Fruit fly (Drosophila melanogaster) whole organism, prepupa: ENCODE results near the gene Cda5.

Experiments used
- Blimp-1 ChIP-seq: fragments of 200-800 bp; sonication (Bioruptor generic); optimal IDR thresholded peaks from 3 replicates; lab custom pipeline; 2017; ENCODE audit warnings: missing biosample characterization, missing genetic modification characterization, mild to moderate bottlenecking, moderate library complexity, missing genetic modification reagents
- CG10631 ChIP-seq: fragments of 200-800 bp; sonication (Bioruptor generic); optimal IDR thresholded peaks from 2 replicates; lab custom pipeline; 2016; ENCODE audit warnings: missing biosample characterization, missing genetic modification characterization
- CG11294 ChIP-seq: fragments of 200-800 bp; sonication (Bioruptor generic); IDR thresholded peaks from 2 replicates; pipeline ENCODE4 v1.3.6; 2022; ENCODE audit warnings: missing biosample characterization, missing genetic modification characterization
- CG15336 ChIP-seq: fragments of 200-800 bp; sonication (Bioruptor generic); IDR thresholded peaks from 2 replicates; pipeline ENCODE4 v1.3.6; 2022; ENCODE audit warnings: missing biosample characterization, missing genetic modification characterization
- CG1621 ChIP-seq: fragments of 200-800 bp; sonication (Bioruptor generic); optimal IDR thresholded peaks from 3 replicates; lab custom pipeline; 2018; ENCODE audit warnings: missing biosample characterization, mild to moderate bottlenecking, missing genetic modification characterization
- CG16779 ChIP-seq: fragments of 200-800 bp; sonication (Bioruptor generic); optimal IDR thresholded peaks from 3 replicates; lab custom pipeline; 2017; ENCODE audit warnings: missing biosample characterization, mild to moderate bottlenecking, missing genetic modification characterization
- CG3032 ChIP-seq: fragments of 200-800 bp; optimal IDR thresholded peaks from 2 replicates; lab custom pipeline; 2019; ENCODE audit warnings: missing biosample characterization, mild to moderate bottlenecking, missing genetic modification characterization, moderate library complexity
- CG31627 ChIP-seq: fragments of 200-800 bp; sonication (Bioruptor generic); optimal IDR thresholded peaks from 3 replicates; lab custom pipeline; 2016; ENCODE audit warnings: missing biosample characterization, missing genetic modification characterization
- CG32006 ChIP-seq: fragments of 200-800 bp; sonication (Bioruptor generic); optimal IDR thresholded peaks from 3 replicates; lab custom pipeline; 2017; ENCODE audit warnings: missing biosample characterization, mild to moderate bottlenecking, missing genetic modification characterization
- CG34406 ChIP-seq: fragments of 200-800 bp; sonication (Bioruptor generic); optimal IDR thresholded peaks from 3 replicates; lab custom pipeline; 2016; ENCODE audit warnings: missing biosample characterization, missing genetic modification characterization
- CG4318 ChIP-seq: fragments of 200-800 bp; sonication (Bioruptor generic); optimal IDR thresholded peaks from 3 replicates; lab custom pipeline; 2017; ENCODE audit warnings: missing biosample characterization, mild to moderate bottlenecking, missing genetic modification characterization
- CG6163 ChIP-seq: fragments of 200-800 bp; sonication (Bioruptor generic); IDR thresholded peaks from 3 replicates; pipeline ENCODE4 v1.3.6; 2022; ENCODE audit warnings: missing biosample characterization, missing genetic modification characterization
- CG6276 ChIP-seq: fragments of 200-800 bp; sonication (Bioruptor generic); optimal IDR thresholded peaks from 2 replicates; lab custom pipeline; 2017; ENCODE audit warnings: missing biosample characterization, mild to moderate bottlenecking, missing genetic modification characterization
- CG6792 ChIP-seq: fragments of 200-800 bp; sonication (Bioruptor generic); optimal IDR thresholded peaks from 3 replicates; lab custom pipeline; 2016; ENCODE audit warnings: missing biosample characterization, missing genetic modification characterization
- CG6854 ChIP-seq: fragments of 200-800 bp; sonication (Bioruptor generic); optimal IDR thresholded peaks from 2 replicates; lab custom pipeline; 2017; ENCODE audit warnings: missing biosample characterization, mild to moderate bottlenecking, missing genetic modification characterization
- CG7368 ChIP-seq: fragments of 200-800 bp; sonication (Bioruptor generic); optimal IDR thresholded peaks from 3 replicates; lab custom pipeline; 2016; ENCODE audit warnings: missing biosample characterization, missing genetic modification characterization
- CG8119 ChIP-seq: fragments of 200-800 bp; sonication (Bioruptor generic); IDR thresholded peaks from 3 replicates; pipeline ENCODE4 v1.3.6; 2022; ENCODE audit warnings: missing biosample characterization, missing genetic modification characterization
- CG8319 ChIP-seq: fragments of 200-800 bp; sonication (Bioruptor generic); optimal IDR thresholded peaks from 3 replicates; lab custom pipeline; 2016; ENCODE audit warnings: missing biosample characterization, missing genetic modification characterization
- CG8632 ChIP-seq: fragments of 200-800 bp; sonication (Bioruptor generic); optimal IDR thresholded peaks from 3 replicates; lab custom pipeline; 2016; ENCODE audit warnings: missing biosample characterization, missing genetic modification characterization
- CG9139 ChIP-seq: fragments of 200-800 bp; sonication (Bioruptor generic); optimal IDR thresholded peaks from 3 replicates; lab custom pipeline; 2017; ENCODE audit warnings: missing biosample characterization, mild to moderate bottlenecking, missing genetic modification characterization
- Eip78C ChIP-seq: fragments of 200-800 bp; sonication (Bioruptor generic); peaks from one replicate; lab custom pipeline; 2016; ENCODE audit warnings: missing biosample characterization, missing genetic modification characterization
- Ets96B ChIP-seq: fragments of 200-800 bp; optimal IDR thresholded peaks from 2 replicates; lab custom pipeline; 2019; ENCODE audit warnings: missing biosample characterization, mild to moderate bottlenecking, missing genetic modification characterization, moderate library complexity
- Gug ChIP-seq: fragments of 200-800 bp; sonication (Bioruptor generic); IDR thresholded peaks from 2 replicates; pipeline ENCODE4 v1.3.6; 2022; ENCODE audit warnings: missing biosample characterization, missing genetic modification characterization
- Hr38 ChIP-seq: sonication (Bioruptor generic); optimal IDR thresholded peaks from 2 replicates; lab custom pipeline; 2016; ENCODE audit warnings: missing biosample characterization, missing genetic modification characterization
- Hr4 ChIP-seq: fragments of 200-800 bp; sonication (Bioruptor generic); optimal IDR thresholded peaks from 3 replicates; lab custom pipeline; 2016; ENCODE audit warnings: missing biosample characterization, missing genetic modification characterization
- Lpt ChIP-seq: fragments of 200-800 bp; sonication (Bioruptor generic); optimal IDR thresholded peaks from 3 replicates; lab custom pipeline; 2016; ENCODE audit warnings: missing biosample characterization, missing genetic modification characterization
- Met ChIP-seq: fragments of 200-800 bp; sonication (Bioruptor generic); optimal IDR thresholded peaks from 3 replicates; lab custom pipeline; 2016; ENCODE audit warnings: missing biosample characterization, missing genetic modification characterization
- Sox14 ChIP-seq: fragments of 200-800 bp; sonication (Bioruptor generic); optimal IDR thresholded peaks from 3 replicates; lab custom pipeline; 2016; ENCODE audit warnings: missing biosample characterization, missing genetic modification characterization
- achi ChIP-seq: fragments of 200-800 bp; sonication (Bioruptor generic); optimal IDR thresholded peaks from 3 replicates; lab custom pipeline; 2016; ENCODE audit warnings: missing biosample characterization, missing genetic modification characterization
- cyc ChIP-seq: fragments of 200-800 bp; sonication (Bioruptor generic); optimal IDR thresholded peaks from 3 replicates; lab custom pipeline; 2016; ENCODE audit warnings: missing biosample characterization, missing genetic modification characterization
- dac ChIP-seq: fragments of 200-800 bp; sonication (Bioruptor generic); optimal IDR thresholded peaks from 2 replicates; lab custom pipeline; 2017; ENCODE audit warnings: missing biosample characterization, mild to moderate bottlenecking, missing genetic modification characterization
- eg ChIP-seq: fragments of 200-800 bp; sonication (Bioruptor generic); IDR thresholded peaks from 3 replicates; pipeline ENCODE4 v1.3.6; 2022; ENCODE audit warnings: missing biosample characterization, missing genetic modification characterization
- esn ChIP-seq: fragments of 200-800 bp; sonication (Bioruptor generic); optimal IDR thresholded peaks from 2 replicates; lab custom pipeline; 2016; ENCODE audit warnings: missing biosample characterization, mild to moderate bottlenecking, missing genetic modification characterization, moderate library complexity
- fd85E ChIP-seq: fragments of 200-800 bp; sonication (Bioruptor generic); optimal IDR thresholded peaks from 3 replicates; lab custom pipeline; 2016; ENCODE audit warnings: missing biosample characterization, missing genetic modification characterization
- fkh ChIP-seq: fragments of 200-800 bp; sonication (Bioruptor generic); optimal IDR thresholded peaks from 3 replicates; lab custom pipeline; 2017; ENCODE audit warnings: missing biosample characterization, mild to moderate bottlenecking, missing genetic modification characterization, moderate library complexity
- lz ChIP-seq: fragments of 200-800 bp; sonication (Bioruptor generic); optimal IDR thresholded peaks from 3 replicates; lab custom pipeline; 2016; ENCODE audit warnings: missing biosample characterization, missing genetic modification characterization
- net ChIP-seq: fragments of 200-800 bp; sonication (Bioruptor generic); optimal IDR thresholded peaks from 3 replicates; lab custom pipeline; 2016; ENCODE audit warnings: missing biosample characterization, missing genetic modification characterization
- pdm3 ChIP-seq: fragments of 200-800 bp; sonication (Bioruptor generic); optimal IDR thresholded peaks from 3 replicates; lab custom pipeline; 2016; ENCODE audit warnings: missing biosample characterization, missing genetic modification characterization
- salr ChIP-seq, 2 experiments: fragments of 200-800 bp; sonication (Bioruptor generic); optimal IDR thresholded peaks; 3 replicates each; lab custom pipeline; 2016 to 2018; ENCODE audit warnings: missing biosample characterization in 2 of 2, missing genetic modification characterization in 2 of 2, mild to moderate bottlenecking in 1 of 2
- ss ChIP-seq, 2 experiments: fragments of 200-800 bp; sonication (Bioruptor generic); optimal IDR thresholded peaks; 2 replicates in 1 of 2; 3 replicates in 1 of 2; lab custom pipeline; 2017 to 2018; ENCODE audit warnings: mild to moderate bottlenecking in 2 of 2, missing biosample characterization in 2 of 2, missing genetic modification characterization in 2 of 2, moderate library complexity in 1 of 2
- topi ChIP-seq: fragments of 200-800 bp; sonication (Bioruptor generic); optimal IDR thresholded peaks from 3 replicates; lab custom pipeline; 2016; ENCODE audit warnings: missing biosample characterization, missing genetic modification characterization
- vri ChIP-seq: fragments of 200-800 bp; sonication (Bioruptor generic); optimal IDR thresholded peaks from 3 replicates; lab custom pipeline; 2016; ENCODE audit warnings: missing biosample characterization, mild to moderate bottlenecking, missing genetic modification characterization

The Cda5 gene

DNA sequence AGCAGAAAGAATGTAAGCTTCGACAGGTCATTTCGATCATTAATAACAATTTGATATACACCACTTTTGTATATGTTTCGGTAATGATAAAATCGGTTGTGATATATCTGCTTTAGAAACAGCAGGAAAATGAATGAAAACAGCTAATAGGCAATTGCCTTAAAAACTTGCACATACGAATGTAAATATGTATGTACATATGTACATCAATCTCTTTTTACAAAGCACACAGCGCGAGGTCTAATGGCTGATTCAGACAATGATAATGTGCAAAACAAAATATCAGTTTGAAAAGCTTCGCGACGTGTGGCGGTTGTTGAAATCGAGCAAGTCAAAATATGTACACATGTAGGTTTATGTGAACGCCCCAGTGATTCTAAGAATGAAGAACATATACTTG, 6.3 kb upstream of the Cda5 start, which contains the start of gene galectin:
TSS of gene galectin (plus strand) at position 301 of the 400 bp plus-strand sequence.
- TF ChIP-seq CG6854 (GFP tag; lab: Kevin White, UChicago) = no peak
- TF ChIP-seq vri = peak; percentile 5

dm6 chr2L:69560-69959, 4.4 kb upstream of the Cda5 start:
- TF ChIP-seq Blimp-1 (GFP tag; lab: Kevin White, UChicago) (no peak), CG31627 (no peak), CG8319 (GFP tag; lab: Kevin White, UChicago) (no peak), CG15336 (no peak), salr (GFP tag; optimal IDR thresholded peaks at IDR 0.05; lab: Kevin White, UChicago) (no peak), Gug (GFP tag; lab: Robert Waterston, UW) (no peak), net (GFP tag; lab: Kevin White, UChicago) (no peak), lz (GFP tag; lab: Kevin White, UChicago) (no peak), Ets96B (tag; lab: Kevin White, UChicago) (no peak), CG9139 (GFP tag; lab: Kevin White, UChicago) (no peak), CG10631 (no peak), CG6276 (GFP tag; lab: Kevin White, UChicago) (no peak), CG32006 (no peak), Sox14 (GFP tag; lab: Kevin White, UChicago) (peak; percentile 24), fkh (no peak), vri (peak; percentile 66)
- TF ChIP-seq, all 60 proteins: peak for 2

DNA sequence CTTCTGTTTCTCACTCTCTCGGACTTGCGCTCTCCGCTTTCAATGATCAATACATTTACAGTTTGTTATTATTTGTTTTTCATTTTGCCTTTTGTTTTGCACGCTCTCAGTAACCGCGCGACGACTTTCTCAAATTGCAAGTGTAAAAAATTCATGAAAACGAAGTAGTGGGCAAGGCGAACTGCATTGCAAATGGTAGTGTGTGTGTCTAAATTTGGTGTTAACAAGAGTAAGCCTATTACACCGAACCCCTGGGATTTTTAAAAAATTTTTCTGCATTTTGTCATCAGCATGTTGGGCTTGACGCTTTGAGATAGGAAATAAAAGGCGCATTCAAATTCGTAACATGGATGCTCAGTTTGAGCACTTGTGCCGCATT, 2.1 kb upstream of the Cda5 start:
- TF ChIP-seq CG34406 (GFP tag; lab: Kevin White, UChicago) (no peak), CG6163 (GFP tag; lab: Robert Waterston, UW) (peak; percentile 29; the same call in 1 of the 3 replicates), eg (GFP tag; lab: Robert Waterston, UW) (0 out of 3 replicates have a peak, but pooled peaks have one; percentile 13), cyc (GFP tag; lab: Kevin White, UChicago) (no peak), Eip78C (GFP tag; lab: Kevin White, UChicago) (no peak)
- TF ChIP-seq, all 60 proteins: peak for 2

- TF ChIP-seq CG8119 (peak; percentile 77), CG3032 (tag; lab: Kevin White, UChicago) (peak; percentile 67), CG6792 (GFP tag; lab: Kevin White, UChicago) (peak; percentile 24), net (GFP tag; lab: Kevin White, UChicago) (peak; percentile 84), Gug (GFP tag; lab: Robert Waterston, UW) (peak; percentile 49; the same call in 1 of the 2 replicates), esn (GFP tag; lab: Kevin White, UChicago) (peak; percentile 33), fd85E (GFP tag; lab: Kevin White, UChicago) (peak; percentile 43), dac (GFP tag; lab: Kevin White, UChicago) (peak; percentile 59), Lpt (peak; percentile 73), CG1621 (tag; lab: Kevin White, UChicago) (peak; percentile 90), CG7368 (GFP tag; lab: Kevin White, UChicago) (peak; percentile 4), Eip78C (GFP tag; lab: Kevin White, UChicago) (peak; percentile 78), Blimp-1 (GFP tag; lab: Kevin White, UChicago) (peak; percentile 10), Hr4 (GFP tag; lab: Kevin White, UChicago) (no peak), salr (GFP tag; optimal IDR thresholded peaks at IDR 0.05; lab: Kevin White, UChicago) (peak; percentile 48 to 62), CG15336 (peak; percentile 67), ss (GFP tag; optimal IDR thresholded peaks at IDR 0.05; lab: Kevin White, UChicago) (peak; percentile 65 to 84), CG10631 (no peak), CG4318 (GFP tag; lab: Kevin White, UChicago) (no peak), lz (GFP tag; lab: Kevin White, UChicago) (no peak), CG11294 (GFP tag; lab: Robert Waterston, UW) (peak; percentile 56; the same call in 1 of the 2 replicates), CG34406 (GFP tag; lab: Kevin White, UChicago) (peak; percentile 29), achi (GFP tag; lab: Kevin White, UChicago) (no peak), Hr38 (GFP tag; lab: Kevin White, UChicago) (no peak), CG16779 (tag; lab: Kevin White, UChicago) (peak; percentile 63), CG8632 (peak; percentile 23), CG6276 (GFP tag; lab: Kevin White, UChicago) (peak; percentile 68), topi (GFP tag; lab: Kevin White, UChicago) (peak; percentile 19), Met (GFP tag; lab: Kevin White, UChicago) (peak; percentile 30), Sox14 (GFP tag; lab: Kevin White, UChicago) (peak; percentile 51), pdm3 (GFP tag; lab: Kevin White, UChicago) (peak; percentile 42), CG32006 (peak; percentile 62), vri (peak; percentile 55)
These were observed 1.4 kb upstream of the Cda5 start, which contains the start of gene dbr for dm6 chr2L:66369-67278. Gene dbr, plus strand, starts transcription at chr2L:66482.
